Worm (Caenorhabditis elegans) whole organism, L2 larva: ENCODE data around the gene Y45G12B.2.

Experiments used
- ama-1 ChIP-seq: fragments of 150-350 bp; optimal IDR thresholded peaks from 2 replicates; lab custom pipeline; 2018; ENCODE audit warnings: inconsistent platforms
- blmp-1 ChIP-seq: sonication (generic microtip); optimal IDR thresholded peaks from 2 replicates; lab custom pipeline; 2017; ENCODE audit warnings: missing genetic modification characterization, mild to moderate bottlenecking, missing compliant biosample characterization, antibody characterized with exemption, moderate library complexity; ENCODE audit not compliant: insufficient read depth
- elt-3 ChIP-seq: sonication (generic microtip); optimal IDR thresholded peaks from 2 replicates; lab custom pipeline; 2017; ENCODE audit warnings: missing biosample characterization, missing genetic modification characterization
- gmeb-1 ChIP-seq: fragments of 150-350 bp; optimal IDR thresholded peaks from 2 replicates; lab custom pipeline; 2014; ENCODE audit warnings: missing biosample characterization, missing genetic modification characterization
- lin-11 ChIP-seq: fragments of 150-350 bp; sonication (generic microtip); optimal IDR thresholded peaks from 2 replicates; lab custom pipeline; 2014; ENCODE audit warnings: missing biosample characterization, missing genetic modification characterization, inconsistent platforms, mixed read lengths
- lin-13 ChIP-seq: fragments of 150-350 bp; optimal IDR thresholded peaks from 2 replicates; lab custom pipeline; 2014; ENCODE audit warnings: missing biosample characterization, missing genetic modification reagents, missing genetic modification characterization
- mdl-1 ChIP-seq, 2 experiments: fragments of 150-350 bp in 1 of 2; sonication (generic microtip) in 1 of 2; optimal IDR thresholded peaks; 2 replicates each; lab custom pipeline; 2017; ENCODE audit warnings: missing biosample characterization in 2 of 2, missing genetic modification characterization in 2 of 2
- skn-1 ChIP-seq: sonication (generic microtip); optimal IDR thresholded peaks from 2 replicates; lab custom pipeline; 2017; ENCODE audit warnings: missing biosample characterization, missing genetic modification characterization
- sma-9 ChIP-seq, 2 experiments: fragments of 150-350 bp in 1 of 2; sonication (generic microtip) in 1 of 2; optimal IDR thresholded peaks; 2 replicates each; lab custom pipeline; 2014 to 2016; ENCODE audit warnings: missing genetic modification characterization in 2 of 2, mild to moderate bottlenecking in 1 of 2, missing biosample characterization in 1 of 2, missing compliant biosample characterization in 1 of 2, missing genetic modification reagents in 1 of 2, moderate library complexity in 1 of 2
- snpc-4 ChIP-seq: fragments of 150-350 bp; optimal IDR thresholded peaks from 2 replicates; lab custom pipeline; 2014; ENCODE audit warnings: missing biosample characterization, missing genetic modification characterization
- unc-39 ChIP-seq: fragments of 150-350 bp; optimal IDR thresholded peaks from 2 replicates; lab custom pipeline; 2014; ENCODE audit warnings: missing biosample characterization, missing genetic modification characterization
- unc-62 ChIP-seq: fragments of 150-350 bp; optimal IDR thresholded peaks from 2 replicates; lab custom pipeline; 2014; ENCODE audit warnings: missing biosample characterization, missing genetic modification reagents, missing genetic modification characterization
- ztf-11 ChIP-seq: sonication (generic microtip); optimal IDR thresholded peaks from 2 replicates; lab custom pipeline; 2017; ENCODE audit warnings: missing biosample characterization, missing genetic modification characterization

DNA sequence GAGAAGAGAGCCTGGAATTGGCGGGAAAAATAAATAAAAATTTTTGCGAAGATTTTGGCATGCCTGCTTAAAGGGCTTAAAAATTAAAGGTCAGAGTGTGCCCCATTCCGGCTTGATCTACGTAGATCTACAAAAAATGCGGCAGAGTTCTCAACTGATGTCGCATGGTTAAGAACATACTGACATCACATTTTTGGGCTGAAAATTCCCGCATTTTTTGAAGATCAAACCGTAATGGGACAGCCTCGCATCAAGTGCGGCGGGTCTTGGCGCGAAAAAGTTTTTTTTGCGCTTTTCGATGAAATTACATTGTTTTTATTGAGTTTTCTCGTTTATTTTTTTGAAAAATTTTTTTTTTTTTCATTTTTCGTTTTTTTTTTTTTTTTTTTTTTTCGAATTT, 3.6 kb upstream of the Y45G12B.2 start:
- no peak for TF ChIP-seq snpc-4 (tag; lab: Kevin White, UChicago)
- no peak for TF ChIP-seq ztf-11 (tag; lab: Kevin White, UChicago)
- no peak for TF ChIP-seq unc-62 (GFP tag; lab: Kevin White, UChicago)
- TF ChIP-seq mdl-1 (tag; optimal IDR thresholded peaks at IDR 0.05; lab: Kevin White, UChicago): no peak
- no peak for TF ChIP-seq ama-1 (lab: Kevin White, UChicago)
- TF ChIP-seq lin-13: no peak
- TF ChIP-seq sma-9 (GFP tag; optimal IDR thresholded peaks at IDR 0.05; lab: Kevin White, UChicago): no peak
- no peak for TF ChIP-seq sma-9 (tag; optimal IDR thresholded peaks at IDR 0.05; lab: Kevin White, UChicago)
- TF ChIP-seq unc-39: no peak
- TF ChIP-seq lin-11 (tag; lab: Kevin White, UChicago): no peak
- no peak for TF ChIP-seq elt-3 (tag; lab: Kevin White, UChicago)
- no peak for TF ChIP-seq blmp-1 (tag; lab: Kevin White, UChicago)
- no peak for TF ChIP-seq gmeb-1 (tag; lab: Kevin White, UChicago)
- no peak for TF ChIP-seq skn-1 (tag; lab: Kevin White, UChicago)
